Fruit fly (Drosophila melanogaster) whole organism, prepupa: Measurements from ENCODE around the gene CG1636.

Experiments used
- CG16779 ChIP-seq: fragments of 200-800 bp; sonication (Bioruptor generic); optimal IDR thresholded peaks from 3 replicates; lab custom pipeline; 2017; ENCODE audit warnings: missing biosample characterization, mild to moderate bottlenecking, missing genetic modification characterization
- Eip75B ChIP-seq: fragments of 200-800 bp; sonication (Bioruptor generic); optimal IDR thresholded peaks from 3 replicates; lab custom pipeline; 2016; ENCODE audit warnings: missing biosample characterization, missing genetic modification characterization
- Ets96B ChIP-seq: fragments of 200-800 bp; optimal IDR thresholded peaks from 2 replicates; lab custom pipeline; 2019; ENCODE audit warnings: missing biosample characterization, mild to moderate bottlenecking, missing genetic modification characterization, moderate library complexity
- Met ChIP-seq: fragments of 200-800 bp; sonication (Bioruptor generic); optimal IDR thresholded peaks from 3 replicates; lab custom pipeline; 2016; ENCODE audit warnings: missing biosample characterization, missing genetic modification characterization

- TF ChIP-seq Eip75B (GFP tag; lab: Kevin White, UChicago) = peak; percentile 26
- no peak for TF ChIP-seq Ets96B (tag; lab: Kevin White, UChicago)
- TF ChIP-seq Met (GFP tag; lab: Kevin White, UChicago) = no peak
- no peak for TF ChIP-seq CG16779 (tag; lab: Kevin White, UChicago)
These were observed 43.1 kb upstream of the CG1636 start for dm6 chrX:8229918-8230699.
